Worm (Caenorhabditis elegans) whole organism, mixed stage, embryonic: ENCODE measurements around the gene add-1.

Experiments used
- ces-1 ChIP-seq: fragments of 150-350 bp; optimal IDR thresholded peaks from 2 replicates; lab custom pipeline; 2014; ENCODE audit warnings: missing biosample characterization, missing genetic modification reagents, missing genetic modification characterization
- elt-1 ChIP-seq: sonication (generic microtip); optimal IDR thresholded peaks from 2 replicates; lab custom pipeline; 2017; ENCODE audit warnings: missing genetic modification characterization, mild to moderate bottlenecking, missing compliant biosample characterization, antibody characterized with exemption, moderate library complexity, borderline replicate concordance; ENCODE audit not compliant: insufficient read depth

ce11 chrX:4864214-4864613 lies 4.4 kb upstream of the add-1 start:
- TF ChIP-seq ces-1 (no peak), elt-1 (no peak)
